Worm (Caenorhabditis elegans) whole organism, L1 larva: Measurements from ENCODE around the gene gur-5.

Experiments used
- C04F5.9 ChIP-seq: sonication (generic microtip); optimal IDR thresholded peaks from 2 replicates; lab custom pipeline; 2016; ENCODE audit warnings: missing genetic modification characterization, missing compliant biosample characterization
- C34B4.2 ChIP-seq: sonication (generic microtip); optimal IDR thresholded peaks from 2 replicates; lab custom pipeline; 2017; ENCODE audit warnings: mild to moderate bottlenecking, missing genetic modification characterization, missing compliant biosample characterization
- F16B12.6 ChIP-seq: fragments of 150-350 bp; optimal IDR thresholded peaks from 2 replicates; lab custom pipeline; 2014; ENCODE audit warnings: missing biosample characterization, missing genetic modification characterization
- ceh-63 ChIP-seq: fragments of 200-800 bp; sonication (Bioruptor generic); optimal IDR thresholded peaks from 2 replicates; lab custom pipeline; 2018; ENCODE audit warnings: mild to moderate bottlenecking, missing genetic modification characterization, missing compliant biosample characterization
- ceh-82 ChIP-seq, 3 experiments: fragments of 150-350 bp in 1 of 3; sonication (generic microtip) in 2 of 3; optimal IDR thresholded peaks; 2 replicates each; lab custom pipeline; 2014 to 2017; ENCODE audit warnings: missing biosample characterization in 3 of 3, missing genetic modification characterization in 3 of 3
- dsc-1 ChIP-seq: sonication (generic microtip); optimal IDR thresholded peaks from 2 replicates; lab custom pipeline; 2016; ENCODE audit warnings: mild to moderate bottlenecking, missing genetic modification characterization, missing compliant biosample characterization
- efl-1 ChIP-seq, 4 experiments: fragments of 150-350 bp; optimal IDR thresholded peaks in 3 of 4; peaks in 1 of 4; 1 replicate in 1 of 4; 2 replicates in 3 of 4; lab custom pipeline; 2014; ENCODE audit warnings: missing biosample characterization in 2 of 4, missing genetic modification characterization in 2 of 4, missing genetic modification reagents in 2 of 4
- efl-3 ChIP-seq: fragments of 200-800 bp; sonication (Bioruptor generic); optimal IDR thresholded peaks from 2 replicates; lab custom pipeline; 2018; ENCODE audit warnings: mild to moderate bottlenecking, missing genetic modification characterization, missing compliant biosample characterization
- egl-13 ChIP-seq: sonication (generic microtip); optimal IDR thresholded peaks from 2 replicates; lab custom pipeline; 2016; ENCODE audit warnings: missing genotype, missing genetic modification reagents, missing genetic modification characterization, missing compliant biosample characterization
- ets-5 ChIP-seq: fragments of 200-800 bp; sonication (Bioruptor generic); IDR thresholded peaks from 2 replicates; pipeline ENCODE4 v1.3.6; 2022; ENCODE audit warnings: missing genetic modification characterization, missing compliant biosample characterization
- fkh-10 ChIP-seq: sonication (generic microtip); optimal IDR thresholded peaks from 2 replicates; lab custom pipeline; 2017; ENCODE audit warnings: missing biosample characterization, missing genetic modification reagents, missing genetic modification characterization
- fkh-4 ChIP-seq: sonication (generic microtip); optimal IDR thresholded peaks from 2 replicates; lab custom pipeline; 2016; ENCODE audit warnings: missing compliant biosample characterization, missing genetic modification characterization, borderline replicate concordance
- fkh-8 ChIP-seq: sonication (generic microtip); optimal IDR thresholded peaks from 2 replicates; lab custom pipeline; 2016; ENCODE audit warnings: mild to moderate bottlenecking, missing genetic modification characterization, missing compliant biosample characterization
- fos-1 ChIP-seq: fragments of 150-350 bp; optimal IDR thresholded peaks from 2 replicates; lab custom pipeline; 2014; ENCODE audit warnings: missing biosample characterization, missing genetic modification characterization
- grh-1 ChIP-seq: fragments of 200-800 bp; sonication (Bioruptor generic); IDR thresholded peaks from 2 replicates; pipeline ENCODE4 v1.3.6; 2022; ENCODE audit warnings: missing genetic modification reagents, missing genetic modification characterization, missing compliant biosample characterization
- hlh-17 ChIP-seq: fragments of 200-800 bp; sonication (Bioruptor generic); optimal IDR thresholded peaks from 2 replicates; lab custom pipeline; 2018; ENCODE audit warnings: missing genetic modification characterization, mild to moderate bottlenecking, missing compliant biosample characterization, moderate library complexity, borderline replicate concordance
- isw-1 ChIP-seq: fragments of 200-800 bp; sonication (Bioruptor generic); IDR thresholded peaks from 2 replicates; pipeline ENCODE4 v1.3.6; 2022; ENCODE audit warnings: missing genetic modification characterization, missing compliant biosample characterization
- jun-1 ChIP-seq: fragments of 150-350 bp; optimal IDR thresholded peaks from 2 replicates; lab custom pipeline; 2014; ENCODE audit warnings: missing biosample characterization, missing genetic modification reagents, missing genetic modification characterization
- lin-13 ChIP-seq: fragments of 150-350 bp; optimal IDR thresholded peaks from 2 replicates; lab custom pipeline; 2014; ENCODE audit warnings: missing biosample characterization, missing genetic modification reagents, missing genetic modification characterization
- lin-14 ChIP-seq: fragments of 200-800 bp; sonication (Bioruptor generic); optimal IDR thresholded peaks from 2 replicates; lab custom pipeline; 2018; ENCODE audit warnings: mild to moderate bottlenecking, missing genetic modification characterization, moderate library complexity, missing compliant biosample characterization
- lin-15B ChIP-seq: fragments of 150-350 bp; sonication (generic microtip); optimal IDR thresholded peaks from 3 replicates; lab custom pipeline; 2014; ENCODE audit warnings: missing biosample characterization, missing genetic modification characterization
- lin-35 ChIP-seq, 2 experiments: fragments of 150-350 bp; optimal IDR thresholded peaks; 2 replicates each; lab custom pipeline; 2014; ENCODE audit warnings: missing biosample characterization in 2 of 2, missing genetic modification characterization in 2 of 2, missing genetic modification reagents in 2 of 2
- lir-3 ChIP-seq: sonication (generic microtip); optimal IDR thresholded peaks from 2 replicates; lab custom pipeline; 2016; ENCODE audit warnings: mild to moderate bottlenecking, missing genetic modification characterization, moderate library complexity, missing compliant biosample characterization; ENCODE audit not compliant: poor library complexity
- lsy-2 ChIP-seq, 2 experiments: fragments of 150-350 bp; optimal IDR thresholded peaks; 2 replicates each; lab custom pipeline; 2014; ENCODE audit warnings: missing biosample characterization in 2 of 2, missing genetic modification characterization in 2 of 2
- mef-2 ChIP-seq: fragments of 150-350 bp; optimal IDR thresholded peaks from 2 replicates; lab custom pipeline; 2014; ENCODE audit warnings: missing biosample characterization, missing genetic modification characterization
- mep-1 ChIP-seq: fragments of 150-350 bp; optimal IDR thresholded peaks from 2 replicates; lab custom pipeline; 2014; ENCODE audit warnings: missing biosample characterization, missing genetic modification characterization
- nhr-237 ChIP-seq: fragments of 150-350 bp; optimal IDR thresholded peaks from 2 replicates; lab custom pipeline; 2014; ENCODE audit warnings: missing biosample characterization, missing genetic modification characterization
- nhr-28 ChIP-seq: fragments of 150-350 bp; optimal IDR thresholded peaks from 2 replicates; lab custom pipeline; 2014; ENCODE audit warnings: missing biosample characterization, missing genetic modification characterization
- nhr-47 ChIP-seq: sonication (generic microtip); optimal IDR thresholded peaks from 2 replicates; lab custom pipeline; 2016; ENCODE audit warnings: mild to moderate bottlenecking, missing genetic modification characterization, moderate library complexity, missing compliant biosample characterization
- nhr-71 ChIP-seq: sonication (generic microtip); optimal IDR thresholded peaks from 2 replicates; lab custom pipeline; 2016; ENCODE audit warnings: mild to moderate bottlenecking, missing genetic modification characterization, moderate library complexity, missing compliant biosample characterization
- nhr-76 ChIP-seq: sonication (generic microtip); optimal IDR thresholded peaks from 2 replicates; lab custom pipeline; 2017; ENCODE audit warnings: missing biosample characterization, missing genetic modification characterization
- nhr-77 ChIP-seq: fragments of 150-350 bp; optimal IDR thresholded peaks from 2 replicates; lab custom pipeline; 2014; ENCODE audit warnings: missing biosample characterization, missing genetic modification characterization
- nhr-84 ChIP-seq: sonication (generic microtip); optimal IDR thresholded peaks from 2 replicates; lab custom pipeline; 2017; ENCODE audit warnings: missing biosample characterization, missing genetic modification characterization
- nhr-90 ChIP-seq: sonication (generic microtip); optimal IDR thresholded peaks from 2 replicates; lab custom pipeline; 2016; ENCODE audit warnings: mild to moderate bottlenecking, missing genetic modification characterization, missing compliant biosample characterization; ENCODE audit not compliant: poor library complexity
- pag-3 ChIP-seq: sonication (generic microtip); optimal IDR thresholded peaks from 2 replicates; lab custom pipeline; 2017; ENCODE audit warnings: missing genetic modification characterization, mild to moderate bottlenecking, missing compliant biosample characterization, antibody characterized with exemption, borderline replicate concordance; ENCODE audit not compliant: insufficient read depth
- pax-3 ChIP-seq: fragments of 200-800 bp; sonication (Bioruptor generic); optimal IDR thresholded peaks from 2 replicates; lab custom pipeline; 2018; ENCODE audit warnings: mild to moderate bottlenecking, missing genetic modification characterization, moderate library complexity, missing compliant biosample characterization
- pqm-1 ChIP-seq: sonication (generic microtip); optimal IDR thresholded peaks from 3 replicates; lab custom pipeline; 2017; ENCODE audit warnings: missing biosample characterization, missing genetic modification characterization
- rnt-1 ChIP-seq: sonication (generic microtip); optimal IDR thresholded peaks from 2 replicates; lab custom pipeline; 2016; ENCODE audit warnings: mild to moderate bottlenecking, missing genetic modification characterization, moderate library complexity, missing compliant biosample characterization
- skn-1 ChIP-seq: fragments of 150-350 bp; optimal IDR thresholded peaks from 2 replicates; lab custom pipeline; 2014; ENCODE audit warnings: missing biosample characterization, missing genetic modification characterization
- snpc-4 ChIP-seq: fragments of 150-350 bp; optimal IDR thresholded peaks from 2 replicates; lab custom pipeline; 2014; ENCODE audit warnings: missing biosample characterization, missing genetic modification characterization
- snu-23 ChIP-seq: sonication (generic microtip); optimal IDR thresholded peaks from 2 replicates; lab custom pipeline; 2016; ENCODE audit warnings: missing genetic modification characterization, missing compliant biosample characterization
- sptf-1 ChIP-seq: fragments of 150-350 bp; optimal IDR thresholded peaks from 2 replicates; lab custom pipeline; 2014; ENCODE audit warnings: missing biosample characterization, missing genetic modification characterization
- swsn-7 ChIP-seq: sonication (generic microtip); optimal IDR thresholded peaks from 2 replicates; lab custom pipeline; 2016; ENCODE audit warnings: missing genetic modification characterization, missing compliant biosample characterization
- tlp-1 ChIP-seq: fragments of 150-350 bp; optimal IDR thresholded peaks from 2 replicates; lab custom pipeline; 2014; ENCODE audit warnings: missing biosample characterization, missing genetic modification characterization
- unc-130 ChIP-seq: fragments of 150-350 bp; optimal IDR thresholded peaks from 2 replicates; lab custom pipeline; 2017; ENCODE audit warnings: missing biosample characterization, missing genetic modification characterization, inconsistent platforms
- unc-30 ChIP-seq: sonication (generic microtip); optimal IDR thresholded peaks from 2 replicates; lab custom pipeline; 2017; ENCODE audit warnings: missing biosample characterization, missing genetic modification characterization
- unc-98 ChIP-seq: fragments of 200-800 bp; sonication (Bioruptor generic); IDR thresholded peaks from 2 replicates; pipeline ENCODE4 v1.3.6; 2022; ENCODE audit warnings: missing genetic modification characterization, missing compliant biosample characterization
- vab-15 ChIP-seq: sonication (generic microtip); optimal IDR thresholded peaks from 2 replicates; lab custom pipeline; 2017; ENCODE audit warnings: missing genotype, mild to moderate bottlenecking, missing genetic modification characterization, missing compliant biosample characterization
- zip-4 ChIP-seq: fragments of 200-800 bp; sonication (Bioruptor generic); optimal IDR thresholded peaks from 2 replicates; lab custom pipeline; 2018; ENCODE audit warnings: mild to moderate bottlenecking, missing genetic modification characterization, moderate library complexity, missing compliant biosample characterization
- ztf-11 ChIP-seq, 2 experiments: sonication (generic microtip); optimal IDR thresholded peaks; 2 replicates each; lab custom pipeline; 2016 to 2017; ENCODE audit warnings: missing genetic modification characterization in 2 of 2, missing biosample characterization in 1 of 2, missing compliant biosample characterization in 1 of 2
- ztf-4 ChIP-seq: fragments of 150-350 bp; optimal IDR thresholded peaks from 2 replicates; lab custom pipeline; 2014; ENCODE audit warnings: missing biosample characterization, missing genetic modification characterization

gur-5 gene

ce11 chrII:5328912-5329311 lies 43.8 kb downstream of the gur-5 start (continued):
- TF ChIP-seq fos-1 (no peak), isw-1 (no peak), unc-130 (no peak), ceh-82 (tag; optimal IDR thresholded peaks at IDR 0.05; lab: Kevin White, UChicago) (no peak), ceh-63 (no peak), lin-13 (no peak), C34B4.2 (no peak), fkh-8 (tag; lab: Kevin White, UChicago) (peak; percentile 84), fkh-4 (no peak), ztf-4 (tag; lab: Kevin White, UChicago) (peak; percentile 12), sptf-1 (no peak), swsn-7 (peak; percentile 2), snpc-4 (tag; lab: Kevin White, UChicago) (no peak), C04F5.9 (tag; lab: Kevin White, UChicago) (no peak), F16B12.6 (tag; lab: Kevin White, UChicago) (no peak), pax-3 (tag; lab: Kevin White, UChicago) (peak; percentile 70), lsy-2 (tag; optimal IDR thresholded peaks at IDR 0.05; lab: Kevin White, UChicago) (peak in 1 of 2 experiments; percentile 10), jun-1 (tag; lab: Kevin White, UChicago) (no peak), efl-3 (GFP tag; lab: Kevin White, UChicago) (no peak), dsc-1 (tag; lab: Kevin White, UChicago) (peak; percentile 89), hlh-17 (GFP tag; lab: Kevin White, UChicago) (no peak), unc-30 (tag; lab: Kevin White, UChicago) (no peak), vab-15 (no peak), nhr-71 (tag; lab: Kevin White, UChicago) (peak; percentile 75), nhr-237 (no peak), mef-2 (tag; lab: Kevin White, UChicago) (no peak), lin-14 (GFP tag; lab: Kevin White, UChicago) (peak; percentile 54), nhr-28 (tag; lab: Kevin White, UChicago) (no peak), lin-35 (GFP tag; optimal IDR thresholded peaks at IDR 0.05; lab: Kevin White, UChicago) (no peak), ztf-11 (tag; optimal IDR thresholded peaks at IDR 0.05; lab: Kevin White, UChicago) (no peak), lin-15B (tag; lab: Kevin White, UChicago) (no peak), egl-13 (tag; lab: Kevin White, UChicago) (peak; percentile 39), nhr-90 (tag; lab: Kevin White, UChicago) (no peak), zip-4 (GFP tag; lab: Kevin White, UChicago) (no peak), skn-1 (tag; lab: Kevin White, UChicago) (no peak), efl-1 (optimal IDR thresholded peaks at IDR 0.05; lab: Kevin White, UChicago) (no peak), efl-1 (GFP tag; optimal IDR thresholded peaks at IDR 0.05 in 1 of 2; lab: Kevin White, UChicago) (peak in 1 of 2 experiments; percentile 36), unc-98 (no peak), nhr-84 (tag; lab: Kevin White, UChicago) (no peak), fkh-10 (no peak), grh-1 (GFP tag; lab: Robert Waterston, UW) (no peak), ets-5 (GFP tag; lab: Robert Waterston, UW) (no peak), nhr-76 (tag; lab: Kevin White, UChicago) (no peak), lir-3 (tag; lab: Kevin White, UChicago) (no peak), snu-23 (GFP tag; lab: Kevin White, UChicago) (no peak), tlp-1 (tag; lab: Kevin White, UChicago) (no peak), rnt-1 (tag; lab: Kevin White, UChicago) (no peak), pqm-1 (no peak), mep-1 (tag; lab: Kevin White, UChicago) (peak; percentile 27), pag-3 (tag; lab: Kevin White, UChicago) (no peak), nhr-47 (tag; lab: Kevin White, UChicago) (peak; percentile 60), nhr-77 (tag; lab: Kevin White, UChicago) (no peak)
- TF ChIP-seq, all 84 proteins: peak for 15
